Fruit fly (Drosophila melanogaster): Measurements from ENCODE around the gene Gcn2.

Gene Gcn2

dm6 chr3R:31405277-31406207, 10.1 kb downstream of the Gcn2 start, which contains the start of gene PNPase (continued):
- TF ChIP-seq HLH4C (GFP tag; IDR thresholded peaks at IDR 0.05; ENCODE audit: partially characterized antibody) (0 out of 3 replicates have a peak, but pooled peaks have one; percentile 24), bigmax (GFP tag; optimal IDR thresholded peaks at IDR 0.05) (no peak), CG13296 (GFP tag; optimal IDR thresholded peaks at IDR 0.05) (peak; percentile 13), Side (GFP tag; optimal IDR thresholded peaks at IDR 0.05) (no peak), CG4360 (GFP tag; IDR thresholded peaks at IDR 0.05) (peak; percentile 64; the same call in 1 of the 2 replicates), Dll (GFP tag; IDR thresholded peaks at IDR 0.05; ENCODE audit: partially characterized antibody) (0 out of 4 replicates have a peak, but pooled peaks have one; percentile 17), Usf (GFP tag; optimal IDR thresholded peaks at IDR 0.05) (no peak), hkb (optimal IDR thresholded peaks at IDR 0.05) (peak; percentile 5), hkb (GFP tag; IDR thresholded peaks at IDR 0.05) (no peak), Mes4 (GFP tag; optimal IDR thresholded peaks at IDR 0.05) (no peak), MBD-R2 (GFP tag; IDR thresholded peaks at IDR 0.05) (0 out of 2 replicates have a peak, but pooled peaks have one; percentile 18), CG12071 (GFP tag; optimal IDR thresholded peaks at IDR 0.05) (peak; percentile 3), cg (GFP tag; optimal IDR thresholded peaks at IDR 0.05) (peak; percentile 99), Opbp (GFP tag; IDR thresholded peaks at IDR 0.05; ENCODE audit: partially characterized antibody) (peak; percentile 49; the same call in 1 of the 3 replicates), pnt (GFP tag; optimal IDR thresholded peaks at IDR 0.05) (no peak), CG8089 (GFP tag; optimal IDR thresholded peaks at IDR 0.05) (no peak), CG32532 (GFP tag; IDR thresholded peaks at IDR 0.05) (0 out of 2 replicates have a peak, but pooled peaks have one; percentile 5), chinmo (GFP tag; IDR thresholded peaks at IDR 0.05; ENCODE audit: partially characterized antibody) (0 out of 4 replicates have a peak, but pooled peaks have one; percentile 17), CG11695 (GFP tag; IDR thresholded peaks at IDR 0.05) (0 out of 3 replicates have a peak, but pooled peaks have one; percentile 30), Spps (tag; optimal IDR thresholded peaks at IDR 0.05) (peak; percentile 14), dm (GFP tag; optimal IDR thresholded peaks at IDR 0.05) (peak; percentile 41), usp (GFP tag; optimal IDR thresholded peaks at IDR 0.05) (no peak), BtbVII (GFP tag; optimal IDR thresholded peaks at IDR 0.05) (peak; percentile 21), CG17612 (GFP tag; IDR thresholded peaks at IDR 0.05) (no peak), fru (optimal IDR thresholded peaks at IDR 0.05) (no peak), Doc2 (GFP tag; IDR thresholded peaks at IDR 0.05) (no peak), Taf1 (GFP tag; IDR thresholded peaks at IDR 0.05) (no peak), CG12744 (GFP tag; optimal IDR thresholded peaks at IDR 0.05) (no peak), crol (GFP tag; IDR thresholded peaks at IDR 0.05) (no peak), Scr (GFP tag; IDR thresholded peaks at IDR 0.05; ENCODE audit: partially characterized antibody) (no peak), CG15479 (GFP tag; optimal IDR thresholded peaks at IDR 0.05) (peak; percentile 43), knrl (GFP tag; IDR thresholded peaks at IDR 0.05; ENCODE audit: partially characterized antibody) (peak; percentile 39; the same call in 1 of the 3 replicates), esg (GFP tag; conservative IDR thresholded peaks at IDR 0.05) (no peak), Ets97D (GFP tag; optimal IDR thresholded peaks at IDR 0.05) (no peak), pan (optimal IDR thresholded peaks at IDR 0.05) (no peak), pan (GFP tag; optimal IDR thresholded peaks at IDR 0.05 in 1 of 2, IDR thresholded peaks at IDR 0.05 in 1 of 2) (no peak), CG3995 (GFP tag; optimal IDR thresholded peaks at IDR 0.05) (peak; percentile 63), CG17385 (GFP tag; optimal IDR thresholded peaks at IDR 0.05) (peak; percentile 87), wdn (GFP tag; IDR thresholded peaks at IDR 0.05) (no peak), Awh (GFP tag; IDR thresholded peaks at IDR 0.05) (0 out of 2 replicates have a peak, but pooled peaks have one; percentile 21), run (tag; optimal IDR thresholded peaks at IDR 0.05) (peak; percentile 38), Adf1 (GFP tag; IDR thresholded peaks at IDR 0.05) (no peak), CG16779 (GFP tag; IDR thresholded peaks at IDR 0.05) (0 out of 2 replicates have a peak, but pooled peaks have one; percentile 54), YL-1 (GFP tag; optimal IDR thresholded peaks at IDR 0.05) (peak; percentile 23), CG13894 (tag; optimal IDR thresholded peaks at IDR 0.05) (peak; percentile 19), CG6689 (GFP tag; IDR thresholded peaks at IDR 0.05) (no peak), tin (GFP tag; optimal IDR thresholded peaks at IDR 0.05) (no peak), CG12769 (tag; optimal IDR thresholded peaks at IDR 0.05) (peak; percentile 34), B-H1 (GFP tag; IDR thresholded peaks at IDR 0.05) (no peak)

All from whole organism, embryonic.